Fruit fly (Drosophila melanogaster): ENCODE results near the gene myd.
A peak's percentile ranks its signal among the peaks of the same experiment; 100 is the strongest.

myd gene

dm6 chr3R:19151848-19152787 is 28.3 kb upstream of the myd start (continued):
- TF ChIP-seq fd64A (GFP tag; optimal IDR thresholded peaks at IDR 0.05) (no peak), pb (GFP tag; optimal IDR thresholded peaks at IDR 0.05) (no peak), Dip3 (GFP tag; optimal IDR thresholded peaks at IDR 0.05) (no peak), CG32772 (GFP tag; IDR thresholded peaks at IDR 0.05) (0 out of 2 replicates have a peak, but pooled peaks have one; percentile 11), CG17385 (GFP tag; optimal IDR thresholded peaks at IDR 0.05) (peak; percentile 16), CG16779 (GFP tag; IDR thresholded peaks at IDR 0.05) (no peak), Ravus (GFP tag; IDR thresholded peaks at IDR 0.05) (no peak), ssp (GFP tag; IDR thresholded peaks at IDR 0.05) (no peak), schlank (tag; optimal IDR thresholded peaks at IDR 0.05) (peak; percentile 13), rib (GFP tag; IDR thresholded peaks at IDR 0.05) (no peak), Fer2 (tag; optimal IDR thresholded peaks at IDR 0.05) (no peak), chn (GFP tag; optimal IDR thresholded peaks at IDR 0.05) (no peak), CG18476 (GFP tag; optimal IDR thresholded peaks at IDR 0.05) (no peak), CG30020 (tag; optimal IDR thresholded peaks at IDR 0.05) (no peak), NfI (GFP tag; optimal IDR thresholded peaks at IDR 0.05) (peak; percentile 18), CG8478 (optimal IDR thresholded peaks at IDR 0.05) (no peak), tio (GFP tag; optimal IDR thresholded peaks at IDR 0.05) (peak; percentile 28), phol (tag; optimal IDR thresholded peaks at IDR 0.05) (peak; percentile 28), hth (optimal IDR thresholded peaks at IDR 0.05) (no peak), CG17829 (tag; optimal IDR thresholded peaks at IDR 0.05) (no peak), CG14014 (GFP tag; IDR thresholded peaks at IDR 0.05) (peak; percentile 57), Adf1 (GFP tag; IDR thresholded peaks at IDR 0.05) (no peak), CG2199 (GFP tag; IDR thresholded peaks at IDR 0.05) (no peak), ewg (GFP tag; optimal IDR thresholded peaks at IDR 0.05) (no peak), CG11504 (tag; optimal IDR thresholded peaks at IDR 0.05) (peak; percentile 53), bbx (GFP tag; IDR thresholded peaks at IDR 0.05; ENCODE audit: partially characterized antibody) (no peak), ken (GFP tag; IDR thresholded peaks at IDR 0.05) (peak; percentile 29; the same call in 1 of the 3 replicates), CG16815 (GFP tag; optimal IDR thresholded peaks at IDR 0.05) (no peak), CG32532 (GFP tag; IDR thresholded peaks at IDR 0.05) (peak; percentile 66; the same call in 1 of the 2 replicates), Dll (GFP tag; IDR thresholded peaks at IDR 0.05; ENCODE audit: partially characterized antibody) (no peak), dm (GFP tag; optimal IDR thresholded peaks at IDR 0.05) (no peak), mld (GFP tag; IDR thresholded peaks at IDR 0.05; ENCODE audit: partially characterized antibody) (no peak), Lhr (GFP tag; optimal IDR thresholded peaks at IDR 0.05) (no peak), CG6813 (GFP tag; optimal IDR thresholded peaks at IDR 0.05) (no peak), CG10654 (GFP tag; optimal IDR thresholded peaks at IDR 0.05) (peak; percentile 2), CG10321 (GFP tag; IDR thresholded peaks at IDR 0.05) (peak; percentile 53; the same call in 1 of the 2 replicates), CG3281 (GFP tag; optimal IDR thresholded peaks at IDR 0.05) (peak; percentile 31), Fer3 (tag; optimal IDR thresholded peaks at IDR 0.05) (peak; percentile 5), CG9609 (GFP tag; optimal IDR thresholded peaks at IDR 0.05) (no peak), Bgb (GFP tag; IDR thresholded peaks at IDR 0.05; ENCODE audit: partially characterized antibody) (no peak), Hey (tag; optimal IDR thresholded peaks at IDR 0.05) (no peak), eyg (GFP tag; optimal IDR thresholded peaks at IDR 0.05) (no peak), CG2678 (tag; optimal IDR thresholded peaks at IDR 0.05) (peak; percentile 59), gsb (GFP tag; IDR thresholded peaks at IDR 0.05) (no peak), CG17328 (GFP tag; IDR thresholded peaks at IDR 0.05) (peak; percentile 43; the same call in 1 of the 2 replicates), CG13123 (GFP tag; optimal IDR thresholded peaks at IDR 0.05) (no peak), org-1 (GFP tag; optimal IDR thresholded peaks at IDR 0.05) (no peak), Optix (GFP tag; IDR thresholded peaks at IDR 0.05) (no peak), CG3065 (GFP tag; optimal IDR thresholded peaks at IDR 0.05) (no peak)
